Fruit fly (Drosophila melanogaster) whole organism, embryonic: ENCODE data around the gene Vm26Ac.

Experiments used
- Bdp1 ChIP-seq: fragments of 200-800 bp; sonication (Bioruptor generic); optimal IDR thresholded peaks from 3 replicates; lab custom pipeline; 2016; ENCODE audit warnings: missing biosample characterization, missing genetic modification characterization
- C15 ChIP-seq: fragments of 200-800 bp; sonication (Bioruptor generic); IDR thresholded peaks from 3 replicates; pipeline ENCODE4 v1.3.6; 2022; ENCODE audit warnings: missing biosample characterization, missing genetic modification characterization
- CG12219 ChIP-seq: fragments of 200-800 bp; sonication (Bioruptor generic); optimal IDR thresholded peaks from 3 replicates; lab custom pipeline; 2018; ENCODE audit warnings: missing biosample characterization, mild to moderate bottlenecking, missing genetic modification characterization
- CG3838 ChIP-seq: fragments of 200-800 bp; sonication (Bioruptor generic); optimal IDR thresholded peaks from 3 replicates; lab custom pipeline; 2016; ENCODE audit warnings: missing biosample characterization, missing genetic modification characterization
- CoRest ChIP-seq: fragments of 200-800 bp; sonication (Bioruptor generic); optimal IDR thresholded peaks from 3 replicates; lab custom pipeline; 2018; ENCODE audit warnings: missing biosample characterization, mild to moderate bottlenecking, missing genetic modification characterization, moderate library complexity
- Dll ChIP-seq: fragments of 200-800 bp; sonication (Bioruptor generic); IDR thresholded peaks from 4 replicates; pipeline ENCODE4 v1.3.6; 2022; ENCODE audit warnings: missing biosample characterization, missing genetic modification characterization; ENCODE audit not compliant: partially characterized antibody
- Ets65A ChIP-seq: fragments of 200-800 bp; sonication (Bioruptor generic); peaks from one replicate; lab custom pipeline; 2016; ENCODE audit warnings: missing biosample characterization, missing genetic modification characterization
- Scr ChIP-seq: fragments of 200-800 bp; sonication (Bioruptor generic); IDR thresholded peaks from 2 replicates; pipeline ENCODE4 v1.3.6; 2022; ENCODE audit warnings: missing biosample characterization, missing genetic modification characterization; ENCODE audit not compliant: partially characterized antibody
- ab ChIP-seq: fragments of 200-800 bp; sonication (Bioruptor generic); optimal IDR thresholded peaks from 2 replicates; lab custom pipeline; 2016; ENCODE audit warnings: missing biosample characterization, missing genetic modification characterization
- crol ChIP-seq: fragments of 200-800 bp; sonication (Bioruptor generic); IDR thresholded peaks from 2 replicates; pipeline ENCODE4 v1.3.6; 2022; ENCODE audit warnings: missing biosample characterization, missing genetic modification characterization
- dysf ChIP-seq: fragments of 200-800 bp; sonication (Bioruptor generic); IDR thresholded peaks from 3 replicates; pipeline ENCODE4 v1.3.6; 2022; ENCODE audit warnings: missing biosample characterization, missing genetic modification characterization
- gcm ChIP-seq: fragments of 200-800 bp; sonication (Bioruptor generic); optimal IDR thresholded peaks from 2 replicates; lab custom pipeline; 2019; ENCODE audit warnings: missing biosample characterization, mild to moderate bottlenecking, missing genetic modification characterization, moderate library complexity
- grau ChIP-seq: fragments of 200-800 bp; optimal IDR thresholded peaks from 3 replicates; lab custom pipeline; 2019; ENCODE audit warnings: missing biosample characterization, mild to moderate bottlenecking, missing genetic modification characterization, moderate library complexity

DNA sequence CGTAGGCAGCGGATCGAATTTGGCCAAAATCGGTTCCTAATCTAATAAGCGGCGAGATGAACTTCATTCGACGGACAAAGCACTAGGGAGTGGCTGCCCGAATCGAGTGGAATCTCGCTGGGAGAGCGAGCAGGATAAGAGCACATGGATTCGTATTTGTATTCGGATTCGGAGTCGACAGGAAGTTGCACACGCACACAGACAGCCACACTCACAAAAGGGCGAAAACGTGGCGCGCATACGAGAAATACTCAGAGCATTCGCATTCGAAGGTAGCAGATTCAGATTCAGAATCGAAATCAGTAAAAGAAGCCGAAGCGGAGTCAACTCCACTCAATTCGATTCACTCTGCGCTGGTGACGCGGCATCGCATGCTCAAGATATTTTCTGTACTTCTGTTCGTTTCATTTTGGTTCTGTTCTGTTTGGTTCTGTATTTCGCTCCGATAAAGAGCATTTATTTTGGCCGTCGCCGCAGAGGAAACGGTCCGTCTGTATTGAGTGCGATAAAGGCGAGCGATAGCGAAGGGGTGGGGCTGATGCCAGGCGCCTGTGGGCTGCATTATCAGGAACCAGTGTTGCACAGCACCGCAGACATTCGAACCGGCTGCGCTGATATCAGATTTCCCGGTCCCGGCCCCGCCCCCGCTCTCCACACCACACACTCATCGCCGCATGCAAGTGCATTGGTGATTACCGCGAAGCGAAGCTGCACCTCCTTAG is 20.1 kb upstream of the Vm26Ac start:
- TF ChIP-seq CoRest (tag; lab: Kevin White, UChicago) (no peak), CG12219 (no peak), Ets65A (no peak), ab (GFP tag; lab: Kevin White, UChicago) (no peak), gcm (GFP tag; lab: Kevin White, UChicago) (no peak), CG3838 (GFP tag; lab: Kevin White, UChicago) (no peak), C15 (GFP tag; lab: Robert Waterston, UW) (no peak), crol (GFP tag; lab: Robert Waterston, UW) (no peak), Scr (no peak), Bdp1 (GFP tag; lab: Kevin White, UChicago) (no peak), grau (tag; lab: Kevin White, UChicago) (no peak), Dll (GFP tag; lab: Robert Waterston, UW) (no peak), dysf (no peak)
